Worm (Caenorhabditis elegans): ENCODE results near the gene sfxn-5.

- TF ChIP-seq dao-5 (tag; optimal IDR thresholded peaks at IDR 0.05) (no peak), him-1 (tag; optimal IDR thresholded peaks at IDR 0.05) (no peak), W03F9.2 (tag; optimal IDR thresholded peaks at IDR 0.05) (no peak)
These were observed 7.2 kb upstream of the sfxn-5 start, which contains the start of gene lron-4 for ce11 chrII:8112063-8112462.
